Fruit fly (Drosophila melanogaster) whole organism, embryonic: ENCODE results near the gene CG14982.

Experiments used
- Ada2b ChIP-seq: fragments of 200-800 bp; sonication (Bioruptor generic); IDR thresholded peaks from 2 replicates; pipeline ENCODE4 v1.3.6; 2022; ENCODE audit warnings: missing biosample characterization, missing genetic modification characterization
- CG10959 ChIP-seq: fragments of 200-800 bp; sonication (Bioruptor generic); IDR thresholded peaks from 2 replicates; pipeline ENCODE4 v1.3.6; 2022; ENCODE audit warnings: missing biosample characterization, missing genetic modification characterization
- CG11560 ChIP-seq: fragments of 200-800 bp; sonication (Bioruptor generic); IDR thresholded peaks from 3 replicates; pipeline ENCODE4 v1.3.6; 2022; ENCODE audit warnings: missing biosample characterization, missing genetic modification characterization
- CG12942 ChIP-seq: fragments of 200-800 bp; sonication (Bioruptor generic); optimal IDR thresholded peaks from 3 replicates; lab custom pipeline; 2016; ENCODE audit warnings: missing biosample characterization, missing genetic modification characterization
- CG13123 ChIP-seq: fragments of 200-800 bp; sonication (Bioruptor generic); optimal IDR thresholded peaks from 2 replicates; lab custom pipeline; 2016; ENCODE audit warnings: missing biosample characterization, missing genetic modification characterization
- CG13424 ChIP-seq: fragments of 200-800 bp; sonication (Bioruptor generic); optimal IDR thresholded peaks from 2 replicates; lab custom pipeline; 2019; ENCODE audit warnings: missing biosample characterization, mild to moderate bottlenecking, missing genetic modification characterization, moderate library complexity
- CG1529 ChIP-seq: fragments of 200-800 bp; sonication (Bioruptor generic); optimal IDR thresholded peaks from 3 replicates; lab custom pipeline; 2018; ENCODE audit warnings: missing biosample characterization, missing genetic modification characterization
- CG15601 ChIP-seq: fragments of 200-800 bp; sonication (Bioruptor generic); optimal IDR thresholded peaks from 3 replicates; lab custom pipeline; 2019; ENCODE audit warnings: missing biosample characterization, mild to moderate bottlenecking, missing genetic modification characterization, moderate library complexity
- CG15696 ChIP-seq: fragments of 200-800 bp; sonication (Bioruptor generic); optimal IDR thresholded peaks from 2 replicates; lab custom pipeline; 2019; ENCODE audit warnings: missing biosample characterization, mild to moderate bottlenecking, missing genetic modification characterization, moderate library complexity
- CG1792 ChIP-seq: fragments of 200-800 bp; sonication (Bioruptor generic); optimal IDR thresholded peaks from 2 replicates; lab custom pipeline; 2016; ENCODE audit warnings: missing biosample characterization, missing genetic modification characterization
- CG18011 ChIP-seq: fragments of 200-800 bp; sonication (Bioruptor generic); optimal IDR thresholded peaks from 2 replicates; lab custom pipeline; 2017; ENCODE audit warnings: missing biosample characterization, missing genetic modification characterization, mild to moderate bottlenecking, moderate library complexity, missing genotype
- CG2129 ChIP-seq: fragments of 200-800 bp; sonication (Bioruptor generic); IDR thresholded peaks from 2 replicates; pipeline ENCODE4 v1.3.6; 2022; ENCODE audit warnings: missing biosample characterization, missing genetic modification characterization; ENCODE audit not compliant: partially characterized antibody
- CG31388 ChIP-seq: fragments of 200-800 bp; sonication (Bioruptor generic); optimal IDR thresholded peaks from 2 replicates; lab custom pipeline; 2016; ENCODE audit warnings: missing biosample characterization, missing genetic modification characterization
- CG31441 ChIP-seq: fragments of 200-800 bp; sonication (Bioruptor generic); IDR thresholded peaks from 2 replicates; pipeline ENCODE4 v1.3.6; 2022; ENCODE audit warnings: missing biosample characterization, missing genetic modification characterization
- CG42726 ChIP-seq: fragments of 200-800 bp; sonication (Bioruptor generic); IDR thresholded peaks from 2 replicates; pipeline ENCODE4 v1.3.6; 2022; ENCODE audit warnings: missing biosample characterization, missing genetic modification characterization; ENCODE audit not compliant: partially characterized antibody
- CG4328 ChIP-seq: fragments of 200-800 bp; sonication (Bioruptor generic); optimal IDR thresholded peaks from 3 replicates; lab custom pipeline; 2017; ENCODE audit warnings: missing biosample characterization, missing genetic modification reagents, missing genetic modification characterization
- CG4404 ChIP-seq: fragments of 200-800 bp; sonication (Bioruptor generic); IDR thresholded peaks from 2 replicates; pipeline ENCODE4 v1.3.6; 2022; ENCODE audit warnings: missing biosample characterization, missing genetic modification characterization
- CG4617 ChIP-seq: fragments of 200-800 bp; sonication (Bioruptor generic); optimal IDR thresholded peaks from 3 replicates; lab custom pipeline; 2016; ENCODE audit warnings: missing biosample characterization, missing genetic modification characterization, borderline replicate concordance
- CG6791 ChIP-seq: fragments of 200-800 bp; sonication (Bioruptor generic); IDR thresholded peaks from 3 replicates; pipeline ENCODE4 v1.3.6; 2022; ENCODE audit warnings: missing biosample characterization, missing genetic modification characterization; ENCODE audit not compliant: partially characterized antibody
- CG8281 ChIP-seq: fragments of 200-800 bp; sonication (Bioruptor generic); optimal IDR thresholded peaks from 2 replicates; lab custom pipeline; 2018; ENCODE audit warnings: missing biosample characterization, mild to moderate bottlenecking, missing genetic modification characterization, moderate library complexity
- CG8290 ChIP-seq, 3 experiments: fragments of 200-800 bp; sonication (Bioruptor generic); optimal IDR thresholded peaks; 2 replicates each; lab custom pipeline; 2016 to 2019; ENCODE audit warnings: missing biosample characterization in 3 of 3, missing genetic modification characterization in 3 of 3, mild to moderate bottlenecking in 2 of 3, moderate library complexity in 1 of 3
- CG9215 ChIP-seq: fragments of 200-800 bp; sonication (Bioruptor generic); IDR thresholded peaks from 2 replicates; pipeline ENCODE4 v1.3.6; 2022; ENCODE audit warnings: missing biosample characterization, missing genetic modification characterization
- D19B ChIP-seq: fragments of 200-800 bp; sonication (Bioruptor generic); optimal IDR thresholded peaks from 2 replicates; lab custom pipeline; 2017; ENCODE audit warnings: missing biosample characterization, mild to moderate bottlenecking, missing genetic modification characterization
- Dad ChIP-seq: fragments of 200-800 bp; sonication (Bioruptor generic); optimal IDR thresholded peaks from 3 replicates; lab custom pipeline; 2016; ENCODE audit warnings: missing biosample characterization, missing genetic modification characterization
- Doc2 ChIP-seq: fragments of 200-800 bp; sonication (Bioruptor generic); IDR thresholded peaks from 2 replicates; pipeline ENCODE4 v1.3.6; 2022; ENCODE audit warnings: missing biosample characterization, missing genetic modification characterization
- Dref ChIP-seq: fragments of 200-800 bp; sonication (Bioruptor generic); IDR thresholded peaks from 2 replicates; pipeline ENCODE4 v1.3.6; 2022; ENCODE audit warnings: missing biosample characterization, missing genetic modification characterization
- Ets65A ChIP-seq: fragments of 200-800 bp; sonication (Bioruptor generic); peaks from one replicate; lab custom pipeline; 2016; ENCODE audit warnings: missing biosample characterization, missing genetic modification characterization
- Fer2 ChIP-seq: fragments of 200-800 bp; sonication (Bioruptor generic); optimal IDR thresholded peaks from 2 replicates; lab custom pipeline; 2018; ENCODE audit warnings: missing biosample characterization, mild to moderate bottlenecking, missing genetic modification characterization, moderate library complexity
- Mes4 ChIP-seq: fragments of 200-800 bp; sonication (Bioruptor generic); optimal IDR thresholded peaks from 2 replicates; lab custom pipeline; 2016; ENCODE audit warnings: missing biosample characterization, missing genetic modification characterization
- NC2α ChIP-seq: fragments of 200-800 bp; sonication (Bioruptor generic); optimal IDR thresholded peaks from 2 replicates; lab custom pipeline; 2016; ENCODE audit warnings: missing biosample characterization, missing genetic modification characterization
- Nf-YC ChIP-seq: fragments of 200-800 bp; optimal IDR thresholded peaks from 3 replicates; lab custom pipeline; 2019; ENCODE audit warnings: missing biosample characterization, mild to moderate bottlenecking, missing genetic modification characterization, moderate library complexity
- Sry-β ChIP-seq: fragments of 200-800 bp; sonication (Bioruptor generic); optimal IDR thresholded peaks from 2 replicates; lab custom pipeline; 2018; ENCODE audit warnings: missing biosample characterization, mild to moderate bottlenecking, missing genetic modification characterization, moderate library complexity
- Trl ChIP-seq, 3 experiments: fragments of >200 bp in 2 of 3; fragments of 200-800 bp in 1 of 3; sonication (Bioruptor generic) in 1 of 3; optimal IDR thresholded peaks; 2 replicates in 1 of 3; 3 replicates in 2 of 3; lab custom pipeline; 2016 to 2017; ENCODE audit warnings: missing biosample characterization in 1 of 3, missing genetic modification characterization in 1 of 3
- az2 ChIP-seq: fragments of 200-800 bp; sonication (Bioruptor generic); optimal IDR thresholded peaks from 3 replicates; lab custom pipeline; 2016; ENCODE audit warnings: missing biosample characterization, missing genetic modification characterization
- cas ChIP-seq: fragments of 200-800 bp; sonication (Bioruptor generic); IDR thresholded peaks from 2 replicates; pipeline ENCODE4 v1.3.6; 2022; ENCODE audit warnings: missing biosample characterization, missing genetic modification characterization
- crc ChIP-seq: fragments of 200-800 bp; sonication (Bioruptor generic); optimal IDR thresholded peaks from 2 replicates; lab custom pipeline; 2016; ENCODE audit warnings: missing biosample characterization, missing genetic modification characterization
- danr ChIP-seq: fragments of 200-800 bp; sonication (Bioruptor generic); IDR thresholded peaks from 2 replicates; pipeline ENCODE4 v1.3.6; 2022; ENCODE audit warnings: missing biosample characterization, missing genetic modification characterization
- ham ChIP-seq: fragments of 200-800 bp; sonication (Bioruptor generic); IDR thresholded peaks from 2 replicates; pipeline ENCODE4 v1.3.6; 2022; ENCODE audit warnings: missing biosample characterization, missing genetic modification characterization
- insv ChIP-seq, 2 experiments: fragments of 200-800 bp; sonication (Bioruptor generic); optimal IDR thresholded peaks; 3 replicates each; lab custom pipeline; 2016 to 2018; ENCODE audit warnings: missing biosample characterization in 2 of 2, missing genetic modification characterization in 2 of 2
- kay ChIP-seq: fragments of 200-800 bp; sonication (Bioruptor generic); optimal IDR thresholded peaks from 2 replicates; lab custom pipeline; 2016; ENCODE audit warnings: missing biosample characterization, missing genetic modification characterization
- knrl ChIP-seq: fragments of 200-800 bp; sonication (Bioruptor generic); IDR thresholded peaks from 3 replicates; pipeline ENCODE4 v1.3.6; 2022; ENCODE audit warnings: missing biosample characterization, missing genetic modification characterization; ENCODE audit not compliant: partially characterized antibody
- nerfin-2 ChIP-seq: fragments of 200-800 bp; sonication (Bioruptor generic); IDR thresholded peaks from 2 replicates; pipeline ENCODE4 v1.3.6; 2022; ENCODE audit warnings: missing biosample characterization, missing genetic modification characterization; ENCODE audit not compliant: partially characterized antibody
- org-1 ChIP-seq: fragments of 200-800 bp; sonication (Bioruptor generic); optimal IDR thresholded peaks from 2 replicates; lab custom pipeline; 2017; ENCODE audit warnings: missing biosample characterization, missing genetic modification characterization
- ranshi ChIP-seq: fragments of 200-800 bp; sonication (Bioruptor generic); IDR thresholded peaks from 2 replicates; pipeline ENCODE4 v1.3.6; 2022; ENCODE audit warnings: missing biosample characterization, missing genetic modification characterization
- schlank ChIP-seq: fragments of 200-800 bp; sonication (Bioruptor generic); optimal IDR thresholded peaks from 2 replicates; lab custom pipeline; 2018; ENCODE audit warnings: missing biosample characterization, mild to moderate bottlenecking, missing genetic modification characterization
- sqz ChIP-seq: fragments of 200-800 bp; sonication (Bioruptor generic); optimal IDR thresholded peaks from 3 replicates; lab custom pipeline; 2018; ENCODE audit warnings: missing biosample characterization, mild to moderate bottlenecking, missing genetic modification characterization
- sug ChIP-seq: fragments of 200-800 bp; optimal IDR thresholded peaks from 2 replicates; lab custom pipeline; 2019; ENCODE audit warnings: missing biosample characterization, mild to moderate bottlenecking, missing genetic modification characterization, moderate library complexity
- tup ChIP-seq: fragments of 200-800 bp; sonication (Bioruptor generic); optimal IDR thresholded peaks from 2 replicates; lab custom pipeline; 2016; ENCODE audit warnings: missing biosample characterization, mild to moderate bottlenecking, missing genetic modification characterization, moderate library complexity

CG14982 gene

DNA sequence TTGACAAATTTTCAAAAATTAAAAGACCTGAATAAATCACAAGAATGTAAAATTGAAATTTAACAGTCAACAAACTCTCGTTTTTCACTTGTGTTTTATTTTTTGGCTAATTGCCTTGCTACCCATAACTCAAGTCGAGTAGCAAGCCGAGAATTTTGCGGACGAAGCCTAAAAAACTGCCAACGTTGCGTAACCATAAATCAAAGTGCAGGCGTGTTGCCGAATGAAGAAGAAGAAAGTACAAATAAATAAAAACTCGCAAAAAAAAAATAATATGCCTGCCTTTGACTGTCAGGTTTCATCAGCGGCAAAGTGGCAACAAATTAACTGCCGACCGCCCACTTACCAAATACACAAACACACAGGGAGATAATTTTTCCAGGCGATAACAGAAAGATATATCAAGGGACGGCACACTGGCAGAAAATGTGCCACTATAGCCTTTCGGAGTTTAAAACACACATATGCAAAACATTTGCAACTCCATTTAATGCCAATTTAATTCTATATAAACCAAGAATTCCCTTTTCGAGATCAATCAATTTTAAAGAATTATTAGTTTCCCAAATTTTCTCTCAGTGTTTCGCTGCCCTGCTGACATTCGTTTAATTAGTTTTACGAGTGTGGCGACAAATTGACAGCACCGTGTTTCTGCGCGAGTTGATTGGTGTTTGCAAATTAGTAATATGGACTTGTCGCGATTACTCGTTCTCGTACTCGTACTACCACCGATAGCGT is 14.1 kb upstream of the CG14982 start (continued):
- TF ChIP-seq Doc2 (peak; percentile 50; the same call in 1 of the 2 replicates), CG1792 (GFP tag; lab: Kevin White, UChicago) (peak; percentile 85), Mes4 (GFP tag; lab: Kevin White, UChicago) (peak; percentile 78), NC2α (GFP tag; lab: Kevin White, UChicago) (peak; percentile 53), knrl (GFP tag; lab: Robert Waterston, UW) (no peak), CG15601 (tag; lab: Kevin White, UChicago) (peak; percentile 58), CG31388 (GFP tag; lab: Kevin White, UChicago) (peak; percentile 35), sqz (peak; percentile 47), CG4617 (GFP tag; lab: Kevin White, UChicago) (peak; percentile 22), CG6791 (GFP tag; lab: Robert Waterston, UW) (no peak), Nf-YC (tag; lab: Kevin White, UChicago) (peak; percentile 70), schlank (peak; percentile 85), Dad (GFP tag; lab: Kevin White, UChicago) (peak; percentile 72), CG13123 (GFP tag; lab: Kevin White, UChicago) (peak; percentile 72), ranshi (GFP tag; lab: Robert Waterston, UW) (peak; percentile 85), CG2129 (GFP tag; lab: Robert Waterston, UW) (no peak), cas (GFP tag; lab: Robert Waterston, UW) (peak; percentile 81), org-1 (GFP tag; lab: Kevin White, UChicago) (peak; percentile 84), Dref (GFP tag; lab: Robert Waterston, UW) (no peak), CG8281 (tag; lab: Kevin White, UChicago) (no peak), CG9215 (peak; percentile 86), CG12942 (peak; percentile 79), insv (GFP tag; optimal IDR thresholded peaks at IDR 0.05; lab: Kevin White, UChicago) (peak in 1 of 2 experiments; percentile 29), Trl (optimal IDR thresholded peaks at IDR 0.05; lab: Kevin White, UChicago) (no peak), Trl (GFP tag; optimal IDR thresholded peaks at IDR 0.05; lab: Kevin White, UChicago) (peak; percentile 81), kay (GFP tag; lab: Kevin White, UChicago) (peak; percentile 36), CG4404 (GFP tag; lab: Robert Waterston, UW) (peak; percentile 66), sug (tag; lab: Kevin White, UChicago) (peak; percentile 86), CG10959 (peak; percentile 47; the same call in 1 of the 2 replicates), crc (GFP tag; lab: Kevin White, UChicago) (peak; percentile 82), CG13424 (peak; percentile 90), ham (GFP tag; lab: Robert Waterston, UW) (peak; percentile 79), tup (GFP tag; lab: Kevin White, UChicago) (peak; percentile 73), CG31441 (GFP tag; lab: Robert Waterston, UW) (peak; percentile 69), Fer2 (tag; lab: Kevin White, UChicago) (peak; percentile 83), CG11560 (tag; lab: Robert Waterston, UW) (peak; percentile 59; the same call in 1 of the 3 replicates), CG1529 (GFP tag; lab: Kevin White, UChicago) (peak; percentile 56), CG4328 (peak; percentile 69), D19B (GFP tag; lab: Kevin White, UChicago) (peak; percentile 75), nerfin-2 (GFP tag; lab: Robert Waterston, UW) (no peak), Sry-β (GFP tag; lab: Kevin White, UChicago) (no peak), danr (GFP tag; lab: Robert Waterston, UW) (peak; percentile 77), CG8290 (GFP tag; optimal IDR thresholded peaks at IDR 0.05; lab: Kevin White, UChicago) (no peak), CG8290 (tag; optimal IDR thresholded peaks at IDR 0.05; lab: Kevin White, UChicago) (peak in 1 of 2 experiments; percentile 95), CG15696 (peak; percentile 50), Ets65A (GFP tag; lab: Kevin White, UChicago) (peak; percentile 99), Ada2b (GFP tag; lab: Robert Waterston, UW) (peak; percentile 85), CG18011 (GFP tag; lab: Kevin White, UChicago) (peak; percentile 69), az2 (GFP tag; lab: Kevin White, UChicago) (peak; percentile 83), CG42726 (GFP tag; lab: Robert Waterston, UW) (no peak)
